Worm (Caenorhabditis elegans) whole organism, L4/young adult: ENCODE results near the gene prmt-9.

Source experiments
- W03F9.2 ChIP-seq: fragments of 150-350 bp; optimal IDR thresholded peaks from 2 replicates; lab custom pipeline; 2014; ENCODE audit warnings: missing biosample characterization, missing genetic modification characterization
- dao-5 ChIP-seq: sonication (generic microtip); optimal IDR thresholded peaks from 2 replicates; lab custom pipeline; 2016; ENCODE audit warnings: missing genotype, missing genetic modification characterization, moderate library complexity, missing compliant biosample characterization
- him-1 ChIP-seq: sonication (generic microtip); optimal IDR thresholded peaks from 2 replicates; lab custom pipeline; 2016; ENCODE audit warnings: missing genotype, missing genetic modification reagents, missing genetic modification characterization, missing compliant biosample characterization

ce11 chrIV:12725925-12726324 is 41.7 kb upstream of the prmt-9 start:
- TF ChIP-seq him-1 (tag; lab: Kevin White, UChicago) (no peak), W03F9.2 (tag; lab: Kevin White, UChicago) (no peak), dao-5 (tag; lab: Kevin White, UChicago) (no peak)
